Fruit fly (Drosophila melanogaster) whole organism, adult: ENCODE data around the gene Ace.
A peak's percentile ranks its signal among the peaks of the same experiment; 100 is the strongest.

ENCODE experiments used
- CG11617 ChIP-seq: fragments of 200-800 bp; sonication (Bioruptor generic); optimal IDR thresholded peaks from 2 replicates; lab custom pipeline; 2017; ENCODE audit warnings: mild to moderate bottlenecking, missing biosample characterization, missing genetic modification reagents, missing genetic modification characterization
- CG12768 ChIP-seq: fragments of 200-800 bp; sonication (Bioruptor generic); optimal IDR thresholded peaks from 2 replicates; lab custom pipeline; 2017; ENCODE audit warnings: missing biosample characterization, missing genetic modification characterization, mild to moderate bottlenecking, moderate library complexity, missing genetic modification reagents
- CG14711 ChIP-seq: fragments of 200-800 bp; sonication (Bioruptor generic); optimal IDR thresholded peaks from 2 replicates; lab custom pipeline; 2018; ENCODE audit warnings: missing biosample characterization, mild to moderate bottlenecking, missing genetic modification characterization, moderate library complexity
- CG1620 ChIP-seq: fragments of 200-800 bp; sonication (Bioruptor generic); optimal IDR thresholded peaks from 2 replicates; lab custom pipeline; 2016; ENCODE audit warnings: missing biosample characterization, missing genetic modification characterization
- CG33017 ChIP-seq: fragments of 200-800 bp; sonication (Bioruptor generic); optimal IDR thresholded peaks from 2 replicates; lab custom pipeline; 2018; ENCODE audit warnings: missing biosample characterization, mild to moderate bottlenecking, missing genetic modification characterization, moderate library complexity
- CG5204 ChIP-seq: fragments of 200-800 bp; sonication (Bioruptor generic); optimal IDR thresholded peaks from 2 replicates; lab custom pipeline; 2016; ENCODE audit warnings: missing biosample characterization, missing genetic modification characterization
- CG7045 ChIP-seq: fragments of 200-800 bp; sonication (Bioruptor generic); optimal IDR thresholded peaks from 2 replicates; lab custom pipeline; 2017; ENCODE audit warnings: missing biosample characterization, mild to moderate bottlenecking, missing genetic modification characterization
- CG7101 ChIP-seq: fragments of 200-800 bp; sonication (Bioruptor generic); optimal IDR thresholded peaks from 2 replicates; lab custom pipeline; 2018; ENCODE audit warnings: missing biosample characterization, mild to moderate bottlenecking, missing genetic modification characterization, moderate library complexity
- Clk ChIP-seq: fragments of 200-800 bp; sonication (Bioruptor generic); optimal IDR thresholded peaks from 2 replicates; lab custom pipeline; 2017; ENCODE audit warnings: missing biosample characterization, missing genetic modification characterization
- Crg-1 ChIP-seq: fragments of 200-800 bp; sonication (Bioruptor generic); optimal IDR thresholded peaks from 2 replicates; lab custom pipeline; 2016; ENCODE audit warnings: missing biosample characterization, missing genetic modification characterization
- Hr96 ChIP-seq: fragments of 200-800 bp; sonication (Bioruptor generic); optimal IDR thresholded peaks from 2 replicates; lab custom pipeline; 2016; ENCODE audit warnings: missing biosample characterization, missing genetic modification characterization
- Mnt ChIP-seq: fragments of 200-800 bp; sonication (Bioruptor generic); optimal IDR thresholded peaks from 2 replicates; lab custom pipeline; 2016; ENCODE audit warnings: missing biosample characterization, mild to moderate bottlenecking, missing genetic modification characterization
- bab1 ChIP-seq: fragments of 200-800 bp; sonication (Bioruptor generic); optimal IDR thresholded peaks from 3 replicates; lab custom pipeline; 2019; ENCODE audit warnings: missing biosample characterization, mild to moderate bottlenecking, missing genetic modification characterization, moderate library complexity
- cic ChIP-seq: fragments of 200-800 bp; sonication (Bioruptor generic); optimal IDR thresholded peaks from 2 replicates; lab custom pipeline; 2017; ENCODE audit warnings: missing biosample characterization, mild to moderate bottlenecking, missing genetic modification characterization, moderate library complexity
- cnc ChIP-seq, 2 experiments: fragments of >200 bp; optimal IDR thresholded peaks; 2 replicates each; lab custom pipeline; 2017
- kay ChIP-seq: fragments of 200-800 bp; sonication (Bioruptor generic); peaks from one replicate; lab custom pipeline; 2016; ENCODE audit warnings: missing biosample characterization, missing genetic modification characterization, borderline replicate concordance
- ovo ChIP-seq: fragments of 200-800 bp; sonication (Bioruptor generic); optimal IDR thresholded peaks from 2 replicates; lab custom pipeline; 2016; ENCODE audit warnings: missing biosample characterization, missing genetic modification characterization
- pad ChIP-seq: fragments of 200-800 bp; sonication (Bioruptor generic); optimal IDR thresholded peaks from 3 replicates; lab custom pipeline; 2017; ENCODE audit warnings: missing biosample characterization, missing genetic modification characterization, mild to moderate bottlenecking, moderate library complexity, missing genetic modification reagents
- tj ChIP-seq: fragments of 200-800 bp; sonication (Bioruptor generic); optimal IDR thresholded peaks from 3 replicates; lab custom pipeline; 2017; ENCODE audit warnings: missing biosample characterization, mild to moderate bottlenecking, missing genetic modification characterization, moderate library complexity
- toe ChIP-seq: fragments of 200-800 bp; sonication (Bioruptor generic); optimal IDR thresholded peaks from 2 replicates; lab custom pipeline; 2016; ENCODE audit warnings: missing biosample characterization, missing genetic modification characterization

Gene Ace

DNA sequence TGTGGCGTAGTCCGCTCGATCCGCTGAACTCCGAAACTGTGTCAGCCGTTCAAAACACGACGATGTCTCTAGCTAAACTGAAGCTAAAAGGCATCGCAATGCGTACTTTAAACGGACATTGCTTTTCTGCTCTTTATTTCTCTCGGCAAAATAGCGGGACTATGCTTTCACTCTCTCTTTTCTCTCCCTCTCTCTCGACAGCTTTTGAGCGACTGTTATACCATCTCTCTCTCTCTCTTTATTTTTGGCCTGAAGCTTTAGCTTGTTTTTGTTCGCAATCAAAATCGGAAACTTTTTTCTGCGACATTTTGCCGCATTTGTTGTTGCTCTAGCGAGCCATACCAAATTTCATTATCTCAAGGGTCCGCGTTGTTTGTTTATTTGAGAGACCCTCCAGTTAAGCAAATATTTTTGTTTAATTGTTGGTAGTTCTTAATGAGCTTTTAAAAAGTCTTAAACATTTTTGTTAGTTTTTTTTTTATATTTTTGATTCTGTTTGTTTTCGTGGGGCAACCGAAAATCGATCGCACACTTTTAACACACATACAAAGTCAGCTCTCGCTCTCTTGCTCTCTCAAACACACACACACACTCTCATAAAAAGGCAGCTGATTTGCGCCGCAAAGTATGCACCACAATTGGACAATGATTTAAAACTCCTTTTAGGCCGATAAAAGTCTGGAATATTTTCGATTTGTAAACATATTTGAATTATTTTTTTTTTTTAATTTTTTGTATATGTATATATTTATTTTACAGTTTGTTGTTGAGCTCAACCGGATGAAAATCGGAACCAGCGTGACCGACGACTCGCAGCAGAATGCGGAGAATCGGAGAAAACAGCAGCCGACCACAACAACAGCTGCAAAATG lies at the start of gene Ace:
Gene Ace (minus strand): TSS at position 822 of the 872 bp plus-strand sequence.
- TF ChIP-seq kay (GFP tag; lab: Kevin White, UChicago) (peak; percentile 80), Mnt (GFP tag; lab: Kevin White, UChicago) (no peak), CG12768 (GFP tag; lab: Kevin White, UChicago) (peak; percentile 22)

- TF ChIP-seq Hr96, result no peak
- TF ChIP-seq CG1620, result no peak
- TF ChIP-seq Mnt (GFP tag; lab: Kevin White, UChicago), result no peak
- TF ChIP-seq ovo (GFP tag; lab: Kevin White, UChicago), result no peak
- no peak for TF ChIP-seq CG12768 (GFP tag; lab: Kevin White, UChicago)
- TF ChIP-seq cic (GFP tag; lab: Kevin White, UChicago), result no peak
- no peak for TF ChIP-seq CG11617
- TF ChIP-seq kay (GFP tag; lab: Kevin White, UChicago), result no peak
- TF ChIP-seq CG33017 (tag; lab: Kevin White, UChicago), result no peak
- no peak for TF ChIP-seq tj
- TF ChIP-seq Clk (GFP tag; lab: Kevin White, UChicago), result no peak
- no peak for TF ChIP-seq CG7101 (tag; lab: Kevin White, UChicago)
Observed at dm6 chr3R:13306595-13306994, 47.3 kb upstream of the Ace start.

DNA sequence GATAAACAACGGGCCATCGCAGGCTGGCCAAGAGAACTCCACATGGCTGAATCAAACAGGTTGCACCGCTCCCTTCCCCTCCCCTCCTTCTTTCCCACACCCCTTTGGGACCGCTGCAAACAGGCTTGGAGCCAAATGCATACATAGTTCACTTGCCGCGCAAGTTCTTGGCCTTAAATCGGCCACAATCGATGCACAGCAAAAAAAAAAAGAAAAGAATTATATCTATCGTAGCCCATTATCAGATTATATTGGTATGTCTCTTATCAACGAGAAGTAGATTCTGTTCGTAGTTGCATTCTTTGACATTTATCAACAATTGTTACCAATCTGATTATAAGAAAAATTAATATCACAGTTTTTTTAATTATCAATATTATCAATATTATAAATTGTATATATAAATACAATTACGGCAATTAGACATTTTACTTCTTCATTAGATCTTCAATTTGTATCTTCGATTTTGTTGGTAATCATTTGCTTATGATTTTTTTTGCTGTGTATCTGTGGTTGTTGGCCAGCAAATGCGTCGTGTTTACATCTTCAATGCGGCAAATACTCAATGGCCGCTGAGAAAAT lies 46.1 kb upstream of the Ace start:
- no peak for TF ChIP-seq toe
- TF ChIP-seq CG1620, result no peak

DNA sequence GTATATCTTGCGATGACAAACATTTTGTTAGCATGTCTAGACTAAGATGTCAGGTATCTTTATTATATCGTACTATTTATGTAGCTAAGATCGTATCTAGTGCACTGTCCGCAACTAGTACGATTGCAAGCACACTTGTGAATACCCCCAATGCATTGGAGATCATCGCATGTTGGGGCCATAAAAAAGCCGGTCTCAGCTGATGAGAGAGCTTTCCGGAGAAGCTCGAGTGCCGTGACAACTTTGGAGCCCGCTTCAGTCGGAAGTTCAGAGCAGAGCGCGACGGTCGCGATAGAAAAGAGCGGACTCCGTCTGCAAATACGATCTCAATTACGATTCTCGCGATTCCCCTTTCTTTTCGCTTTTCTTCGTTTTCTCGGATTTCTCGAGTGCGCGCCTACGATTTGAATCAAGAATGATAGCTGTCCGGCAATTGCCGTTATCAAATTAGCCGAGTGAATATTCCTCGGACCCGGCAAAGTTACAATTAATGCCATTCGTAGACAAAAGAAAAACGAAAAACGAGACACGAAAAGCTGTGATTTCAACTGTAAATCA lies 45.3 kb upstream of the Ace start:
- peak; percentile 37 for TF ChIP-seq bab1 (GFP tag; lab: Kevin White, UChicago)
- TF ChIP-seq pad (GFP tag; lab: Kevin White, UChicago), result peak; percentile 88
- TF ChIP-seq CG1620, result no peak

DNA sequence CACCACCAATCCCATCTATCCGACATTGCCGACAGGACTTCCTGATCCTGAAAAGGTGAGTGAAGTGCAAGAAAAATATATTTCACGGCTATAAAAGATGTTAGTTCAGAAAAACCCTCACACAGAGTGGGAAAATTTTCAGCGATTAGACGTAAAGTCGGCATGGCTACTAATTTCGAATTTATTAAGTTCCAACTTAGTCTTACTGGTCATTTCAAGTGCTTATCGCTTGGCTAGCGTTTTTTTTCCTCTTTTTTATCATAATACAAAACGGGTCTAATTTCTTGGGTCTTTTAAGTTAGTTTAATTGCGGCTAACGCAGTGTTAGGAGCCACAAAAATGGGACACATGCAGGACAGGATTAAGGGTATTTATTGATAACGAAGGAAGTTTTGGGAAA lies 43.8 kb upstream of the Ace start, which contains the start of gene CG43208:
Gene CG43208 (plus strand): TSS at position 301 of the 400 bp plus-strand sequence.
- no peak for TF ChIP-seq CG11617
- no peak for TF ChIP-seq ovo (GFP tag; lab: Kevin White, UChicago)
- TF ChIP-seq CG14711 (tag; lab: Kevin White, UChicago), result no peak
- TF ChIP-seq toe, result no peak
- no peak for TF ChIP-seq CG1620
- TF ChIP-seq CG33017 (tag; lab: Kevin White, UChicago), result no peak
- TF ChIP-seq Hr96, result no peak
- TF ChIP-seq bab1 (GFP tag; lab: Kevin White, UChicago), result no peak
- no peak for TF ChIP-seq Clk (GFP tag; lab: Kevin White, UChicago)
- no peak for TF ChIP-seq cic (GFP tag; lab: Kevin White, UChicago)
- TF ChIP-seq CG5204 (GFP tag; lab: Kevin White, UChicago), result no peak
- TF ChIP-seq CG7045 (GFP tag; lab: Kevin White, UChicago), result no peak
- TF ChIP-seq Crg-1 (GFP tag; lab: Kevin White, UChicago), result no peak
- no peak for TF ChIP-seq tj
- TF ChIP-seq pad (GFP tag; lab: Kevin White, UChicago), result no peak
- no peak for TF ChIP-seq CG7101 (tag; lab: Kevin White, UChicago)
- no peak for TF ChIP-seq cnc (optimal IDR thresholded peaks at IDR 0.05; lab: Kevin White, UChicago)
- TF ChIP-seq Mnt (GFP tag; lab: Kevin White, UChicago), result no peak
- TF ChIP-seq kay (GFP tag; lab: Kevin White, UChicago), result no peak
- TF ChIP-seq CG12768 (GFP tag; lab: Kevin White, UChicago), result no peak

DNA sequence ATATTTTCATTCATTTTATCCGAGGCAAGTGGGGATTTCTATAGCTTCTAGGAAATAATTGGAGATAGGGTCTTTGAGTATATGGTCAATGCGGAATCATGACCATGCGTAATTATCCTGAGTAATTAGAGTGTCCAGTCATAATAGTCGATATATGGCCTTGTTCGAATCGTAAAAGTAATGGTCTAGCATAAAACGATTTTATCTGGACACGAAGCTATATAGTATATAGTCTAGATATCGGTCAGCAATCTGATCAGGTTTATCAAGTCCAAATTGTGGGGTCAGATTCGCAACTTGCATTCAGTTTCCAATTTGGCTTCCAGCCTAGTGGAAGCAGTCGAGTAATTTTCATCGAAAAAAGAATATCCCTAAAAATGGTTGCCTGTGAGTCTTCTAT lies 43.0 kb upstream of the Ace start, which contains the start of gene CG32473:
Gene CG32473 (plus strand): TSS at position 301 of the 400 bp plus-strand sequence.
- no peak for TF ChIP-seq Clk (GFP tag; lab: Kevin White, UChicago)
- TF ChIP-seq CG33017 (tag; lab: Kevin White, UChicago), result no peak
- no peak for TF ChIP-seq kay (GFP tag; lab: Kevin White, UChicago)
- no peak for TF ChIP-seq cnc (optimal IDR thresholded peaks at IDR 0.05; lab: Kevin White, UChicago)
- TF ChIP-seq tj, result no peak
- TF ChIP-seq toe, result no peak
- no peak for TF ChIP-seq Hr96
- TF ChIP-seq CG11617, result no peak
